Fruit fly (Drosophila melanogaster) whole organism, embryonic: ENCODE measurements around the gene HIP-R.
A peak's percentile ranks its signal among the peaks of the same experiment; 100 is the strongest.

Source experiments
- Ada2b ChIP-seq: fragments of 200-800 bp; sonication (Bioruptor generic); IDR thresholded peaks from 2 replicates; pipeline ENCODE4 v1.3.6; 2022; ENCODE audit warnings: missing biosample characterization, missing genetic modification characterization
- Awh ChIP-seq: fragments of 200-800 bp; sonication (Bioruptor generic); IDR thresholded peaks from 2 replicates; pipeline ENCODE4, ENCODE4 v1.3.6; 2022; ENCODE audit warnings: missing biosample characterization, missing genetic modification characterization
- BtbVII ChIP-seq: fragments of 200-800 bp; sonication (Bioruptor generic); optimal IDR thresholded peaks from 3 replicates; lab custom pipeline; 2017; ENCODE audit warnings: missing biosample characterization, mild to moderate bottlenecking, missing genetic modification characterization
- C15 ChIP-seq: fragments of 200-800 bp; sonication (Bioruptor generic); IDR thresholded peaks from 3 replicates; pipeline ENCODE4 v1.3.6; 2022; ENCODE audit warnings: missing biosample characterization, missing genetic modification characterization
- CG10274 ChIP-seq: fragments of 200-800 bp; sonication (Bioruptor generic); optimal IDR thresholded peaks from 3 replicates; lab custom pipeline; 2017; ENCODE audit warnings: missing biosample characterization, mild to moderate bottlenecking, missing genetic modification characterization
- CG10366 ChIP-seq: fragments of 200-800 bp; sonication (Bioruptor generic); IDR thresholded peaks from 2 replicates; pipeline ENCODE4 v1.3.6; 2022; ENCODE audit warnings: missing biosample characterization, missing genetic modification characterization
- CG10565 ChIP-seq: fragments of 200-800 bp; sonication (Bioruptor generic); optimal IDR thresholded peaks from 3 replicates; lab custom pipeline; 2016; ENCODE audit warnings: missing biosample characterization, mild to moderate bottlenecking, missing genetic modification characterization
- CG10979 ChIP-seq: fragments of 200-800 bp; sonication (Bioruptor generic); optimal IDR thresholded peaks from 2 replicates; lab custom pipeline; 2018; ENCODE audit warnings: missing biosample characterization, mild to moderate bottlenecking, missing genetic modification characterization, moderate library complexity
- CG11398 ChIP-seq: fragments of 200-800 bp; sonication (Bioruptor generic); optimal IDR thresholded peaks from 2 replicates; lab custom pipeline; 2016; ENCODE audit warnings: missing biosample characterization, missing genetic modification characterization
- CG12155 ChIP-seq: fragments of 200-800 bp; sonication (Bioruptor generic); optimal IDR thresholded peaks from 3 replicates; lab custom pipeline; 2016; ENCODE audit warnings: missing biosample characterization, missing genetic modification characterization
- CG13424 ChIP-seq: fragments of 200-800 bp; sonication (Bioruptor generic); optimal IDR thresholded peaks from 2 replicates; lab custom pipeline; 2019; ENCODE audit warnings: missing biosample characterization, mild to moderate bottlenecking, missing genetic modification characterization, moderate library complexity
- CG13894 ChIP-seq: fragments of 200-800 bp; sonication (Bioruptor generic); optimal IDR thresholded peaks from 3 replicates; lab custom pipeline; 2018; ENCODE audit warnings: missing biosample characterization, mild to moderate bottlenecking, missing genetic modification characterization, moderate library complexity
- CG14667 ChIP-seq: fragments of 200-800 bp; sonication (Bioruptor generic); IDR thresholded peaks from 2 replicates; pipeline ENCODE4 v1.3.6; 2022; ENCODE audit warnings: missing biosample characterization, missing genetic modification characterization
- CG15269 ChIP-seq: fragments of 200-800 bp; sonication (Bioruptor generic); optimal IDR thresholded peaks from 2 replicates; lab custom pipeline; 2018; ENCODE audit warnings: missing biosample characterization, mild to moderate bottlenecking, missing genetic modification characterization, moderate library complexity
- CG1602 ChIP-seq: fragments of 200-800 bp; sonication (Bioruptor generic); optimal IDR thresholded peaks from 3 replicates; lab custom pipeline; 2016; ENCODE audit warnings: missing biosample characterization, missing genetic modification characterization
- CG1647 ChIP-seq: fragments of 200-800 bp; sonication (Bioruptor generic); optimal IDR thresholded peaks from 3 replicates; lab custom pipeline; 2016; ENCODE audit warnings: missing biosample characterization, missing genetic modification characterization
- CG2120 ChIP-seq: fragments of 200-800 bp; sonication (Bioruptor generic); optimal IDR thresholded peaks from 3 replicates; lab custom pipeline; 2016; ENCODE audit warnings: missing biosample characterization, missing genetic modification characterization
- CG3281 ChIP-seq: fragments of 200-800 bp; sonication (Bioruptor generic); optimal IDR thresholded peaks from 3 replicates; lab custom pipeline; 2017; ENCODE audit warnings: missing biosample characterization, mild to moderate bottlenecking, missing genetic modification characterization
- CG3407 ChIP-seq: fragments of 200-800 bp; sonication (Bioruptor generic); optimal IDR thresholded peaks from 2 replicates; lab custom pipeline; 2018; ENCODE audit warnings: missing biosample characterization, mild to moderate bottlenecking, missing genetic modification characterization
- CG5180 ChIP-seq: fragments of 200-800 bp; sonication (Bioruptor generic); optimal IDR thresholded peaks from 3 replicates; lab custom pipeline; 2017; ENCODE audit warnings: missing biosample characterization, missing genetic modification characterization, mild to moderate bottlenecking, moderate library complexity, missing genetic modification reagents
- CG8478 ChIP-seq: fragments of >200 bp; optimal IDR thresholded peaks from 2 replicates; lab custom pipeline; 2018
- CG9609 ChIP-seq: fragments of 200-800 bp; sonication (Bioruptor generic); optimal IDR thresholded peaks from 3 replicates; lab custom pipeline; 2016; ENCODE audit warnings: missing biosample characterization, missing genetic modification characterization
- CG9817 ChIP-seq: fragments of 200-800 bp; sonication (Bioruptor generic); optimal IDR thresholded peaks from 2 replicates; lab custom pipeline; 2018; ENCODE audit warnings: missing biosample characterization, mild to moderate bottlenecking, missing genetic modification characterization, moderate library complexity
- CG9876 ChIP-seq: fragments of 200-800 bp; sonication (Bioruptor generic); optimal IDR thresholded peaks from 2 replicates; lab custom pipeline; 2016; ENCODE audit warnings: missing biosample characterization, missing genetic modification characterization
- CkIIα-i1 ChIP-seq: fragments of 200-800 bp; sonication (Bioruptor generic); IDR thresholded peaks from 2 replicates; pipeline ENCODE4 v1.3.6; 2022; ENCODE audit warnings: missing biosample characterization, missing genetic modification characterization
- D19A ChIP-seq: fragments of 200-800 bp; optimal IDR thresholded peaks from 3 replicates; lab custom pipeline; 2019; ENCODE audit warnings: missing biosample characterization, mild to moderate bottlenecking, missing genetic modification characterization, moderate library complexity
- Deaf1 ChIP-seq: fragments of 200-800 bp; optimal IDR thresholded peaks from 3 replicates; lab custom pipeline; 2019; ENCODE audit warnings: missing biosample characterization, mild to moderate bottlenecking, missing genetic modification characterization, moderate library complexity
- Dek ChIP-seq: fragments of 200-800 bp; sonication (Bioruptor generic); optimal IDR thresholded peaks from 3 replicates; lab custom pipeline; 2019; ENCODE audit warnings: missing biosample characterization, mild to moderate bottlenecking, missing genetic modification characterization, moderate library complexity
- Fer3 ChIP-seq: fragments of 200-800 bp; sonication (Bioruptor generic); optimal IDR thresholded peaks from 2 replicates; lab custom pipeline; 2018; ENCODE audit warnings: missing biosample characterization, mild to moderate bottlenecking, missing genetic modification characterization, moderate library complexity
- HLH3B ChIP-seq: fragments of 200-800 bp; sonication (Bioruptor generic); IDR thresholded peaks from 2 replicates; pipeline ENCODE4 v1.3.6; 2022; ENCODE audit warnings: missing biosample characterization, missing genetic modification characterization
- Hand ChIP-seq: fragments of 200-800 bp; sonication (Bioruptor generic); optimal IDR thresholded peaks from 2 replicates; lab custom pipeline; 2017; ENCODE audit warnings: mild to moderate bottlenecking, missing biosample characterization, missing genetic modification reagents, missing genetic modification characterization
- HmgD ChIP-seq: fragments of 200-800 bp; sonication (Bioruptor generic); optimal IDR thresholded peaks from 3 replicates; lab custom pipeline; 2016; ENCODE audit warnings: missing biosample characterization, missing genetic modification characterization
- Med ChIP-seq: fragments of 200-800 bp; sonication (Bioruptor generic); peaks from one replicate; lab custom pipeline; 2016; ENCODE audit warnings: missing biosample characterization, missing genetic modification characterization, mild to moderate bottlenecking, inconsistent platforms, moderate library complexity
- Optix ChIP-seq: fragments of 200-800 bp; sonication (Bioruptor generic); IDR thresholded peaks from 3 replicates; pipeline ENCODE4 v1.3.6; 2022; ENCODE audit warnings: missing biosample characterization, missing genetic modification characterization
- TFAM ChIP-seq: fragments of 200-800 bp; sonication (Bioruptor generic); optimal IDR thresholded peaks from 2 replicates; lab custom pipeline; 2017; ENCODE audit warnings: missing biosample characterization, missing genetic modification characterization, inconsistent platforms
- ash1 ChIP-seq: fragments of 200-800 bp; sonication (Bioruptor generic); optimal IDR thresholded peaks from 2 replicates; lab custom pipeline; 2018; ENCODE audit warnings: missing biosample characterization, mild to moderate bottlenecking, missing genetic modification characterization
- chinmo ChIP-seq: fragments of 200-800 bp; sonication (Bioruptor generic); IDR thresholded peaks from 4 replicates; pipeline ENCODE4 v1.3.6; 2022; ENCODE audit warnings: missing biosample characterization, missing genetic modification characterization; ENCODE audit not compliant: partially characterized antibody
- emc ChIP-seq: fragments of 200-800 bp; sonication (Bioruptor generic); optimal IDR thresholded peaks from 2 replicates; lab custom pipeline; 2016; ENCODE audit warnings: missing biosample characterization, missing genetic modification characterization
- h ChIP-seq: fragments of >200 bp; optimal IDR thresholded peaks from 2 replicates; lab custom pipeline; 2017
- jumu ChIP-seq: fragments of 200-800 bp; sonication (Bioruptor generic); optimal IDR thresholded peaks from 3 replicates; lab custom pipeline; 2016; ENCODE audit warnings: missing biosample characterization, missing genetic modification characterization
- lbe ChIP-seq: fragments of 200-800 bp; sonication (Bioruptor generic); optimal IDR thresholded peaks from 2 replicates; lab custom pipeline; 2016; ENCODE audit warnings: missing biosample characterization, mild to moderate bottlenecking, missing genetic modification characterization
- nmo ChIP-seq: fragments of 200-800 bp; sonication (Bioruptor generic); optimal IDR thresholded peaks from 2 replicates; lab custom pipeline; 2018; ENCODE audit warnings: missing biosample characterization, mild to moderate bottlenecking, missing genetic modification characterization, moderate library complexity
- oc ChIP-seq: fragments of 200-800 bp; sonication (Bioruptor generic); optimal IDR thresholded peaks from 2 replicates; lab custom pipeline; 2018; ENCODE audit warnings: missing biosample characterization, mild to moderate bottlenecking, missing genetic modification characterization, moderate library complexity
- pan ChIP-seq, 4 experiments: fragments of >200 bp in 3 of 4; fragments of 200-800 bp in 1 of 4; sonication (Bioruptor generic) in 1 of 4; optimal IDR thresholded peaks in 3 of 4; IDR thresholded peaks in 1 of 4; 2 replicates each; pipeline versions ENCODE4 v1.3.6 to Lab custom; 2017 to 2022; ENCODE audit warnings: missing biosample characterization in 2 of 4, missing genetic modification characterization in 2 of 4, mixed read lengths in 1 of 4
- pita ChIP-seq: fragments of 200-800 bp; sonication (Bioruptor generic); optimal IDR thresholded peaks from 2 replicates; lab custom pipeline; 2017; ENCODE audit warnings: missing biosample characterization, mild to moderate bottlenecking, missing genetic modification characterization
- psq ChIP-seq: fragments of 200-800 bp; sonication (Bioruptor generic); optimal IDR thresholded peaks from 2 replicates; lab custom pipeline; 2017; ENCODE audit warnings: missing biosample characterization, missing genetic modification characterization
- repo ChIP-seq: fragments of 200-800 bp; sonication (Bioruptor generic); optimal IDR thresholded peaks from 2 replicates; lab custom pipeline; 2016; ENCODE audit warnings: missing biosample characterization, missing genetic modification characterization
- schlank ChIP-seq: fragments of 200-800 bp; sonication (Bioruptor generic); optimal IDR thresholded peaks from 2 replicates; lab custom pipeline; 2018; ENCODE audit warnings: missing biosample characterization, mild to moderate bottlenecking, missing genetic modification characterization
- sna ChIP-seq: fragments of 200-800 bp; sonication (Bioruptor generic); IDR thresholded peaks from 2 replicates; pipeline ENCODE4 v1.3.6; 2022; ENCODE audit warnings: missing biosample characterization, missing genetic modification characterization; ENCODE audit not compliant: partially characterized antibody
- sob ChIP-seq: fragments of 200-800 bp; sonication (Bioruptor generic); IDR thresholded peaks from 2 replicates; pipeline ENCODE4 v1.3.6; 2022; ENCODE audit warnings: missing biosample characterization, missing genetic modification characterization
- sug ChIP-seq: fragments of 200-800 bp; optimal IDR thresholded peaks from 2 replicates; lab custom pipeline; 2019; ENCODE audit warnings: missing biosample characterization, mild to moderate bottlenecking, missing genetic modification characterization, moderate library complexity
- usp ChIP-seq: fragments of >200 bp; optimal IDR thresholded peaks from 2 replicates; lab custom pipeline; 2017; ENCODE audit warnings: missing biosample characterization, missing genetic modification characterization
- z ChIP-seq: fragments of 200-800 bp; sonication (Bioruptor generic); IDR thresholded peaks from 3 replicates; pipeline ENCODE4 v1.3.6; 2022; ENCODE audit warnings: missing biosample characterization, missing genetic modification characterization

HIP-R gene

DNA sequence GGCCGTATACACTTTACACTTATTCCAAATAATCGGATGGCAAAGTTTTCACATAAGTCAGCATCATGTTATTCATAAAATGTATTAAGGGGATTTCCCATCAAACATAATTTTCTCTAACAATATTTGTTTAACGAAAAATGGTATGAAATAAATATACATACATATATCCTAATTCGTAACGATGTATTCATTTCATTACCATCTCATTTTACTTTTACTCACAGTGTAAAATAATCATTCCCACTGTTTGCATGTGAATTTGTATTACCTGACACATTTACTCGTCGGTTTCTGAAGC, 44.6 kb upstream of the HIP-R start (continued):
- TF ChIP-seq usp (no peak), CG10274 (GFP tag; lab: Kevin White, UChicago) (no peak), ash1 (no peak), CG15269 (tag; lab: Kevin White, UChicago) (peak; percentile 52), CG1602 (GFP tag; lab: Kevin White, UChicago) (no peak), HmgD (no peak), Dek (tag; lab: Kevin White, UChicago) (no peak), schlank (tag; lab: Kevin White, UChicago) (no peak), CG13894 (tag; lab: Kevin White, UChicago) (no peak), z (GFP tag; lab: Robert Waterston, UW) (no peak), nmo (GFP tag; lab: Kevin White, UChicago) (peak; percentile 54), CG11398 (GFP tag; lab: Kevin White, UChicago) (no peak), CG8478 (no peak), CG5180 (GFP tag; lab: Kevin White, UChicago) (no peak), D19A (tag; lab: Kevin White, UChicago) (peak; percentile 76), Ada2b (GFP tag; lab: Robert Waterston, UW) (no peak), Optix (no peak), CkIIα-i1 (GFP tag; lab: Robert Waterston, UW) (no peak), BtbVII (GFP tag; lab: Kevin White, UChicago) (no peak), sug (tag; lab: Kevin White, UChicago) (no peak), pita (GFP tag; lab: Kevin White, UChicago) (no peak), oc (tag; lab: Kevin White, UChicago) (no peak), CG9609 (no peak), CG9817 (tag; lab: Kevin White, UChicago) (no peak), TFAM (GFP tag; lab: Kevin White, UChicago) (no peak), lbe (GFP tag; lab: Kevin White, UChicago) (no peak), Deaf1 (no peak), CG13424 (tag; lab: Kevin White, UChicago) (peak; percentile 48), chinmo (no peak), Awh (no peak), CG3281 (GFP tag; lab: Kevin White, UChicago) (peak; percentile 45), CG14667 (GFP tag; lab: Robert Waterston, UW) (no peak), HLH3B (GFP tag; lab: Robert Waterston, UW) (no peak), CG10979 (tag; lab: Kevin White, UChicago) (peak; percentile 38), CG2120 (peak; percentile 51), CG1647 (no peak), Med (GFP tag; lab: Kevin White, UChicago) (peak; percentile 77), CG12155 (GFP tag; lab: Kevin White, UChicago) (peak; percentile 66), C15 (no peak), CG3407 (GFP tag; lab: Kevin White, UChicago) (no peak), repo (GFP tag; lab: Kevin White, UChicago) (no peak), Fer3 (tag; lab: Kevin White, UChicago) (peak; percentile 3), CG9876 (GFP tag; lab: Kevin White, UChicago) (no peak), emc (GFP tag; lab: Kevin White, UChicago) (no peak), sob (GFP tag; lab: Robert Waterston, UW) (0 out of 2 replicates have a peak, but pooled peaks have one; percentile 21), Hand (GFP tag; lab: Kevin White, UChicago) (no peak), jumu (GFP tag; lab: Kevin White, UChicago) (no peak), CG10565 (GFP tag; lab: Kevin White, UChicago) (no peak), h (no peak), sna (GFP tag; lab: Robert Waterston, UW) (no peak), CG10366 (peak; percentile 27; the same call in 1 of the 2 replicates), pan (optimal IDR thresholded peaks at IDR 0.05; lab: Kevin White, UChicago) (no peak), pan (GFP tag; optimal IDR thresholded peaks at IDR 0.05 in 1 of 2, IDR thresholded peaks at IDR 0.05 in 1 of 2) (no peak), psq (GFP tag; lab: Kevin White, UChicago) (no peak)
